Fruit fly (Drosophila melanogaster): Measurements from ENCODE around the gene CG3213.

The CG3213 gene

dm6 chr2L:3477057-3477755 is 42.2 kb downstream of the CG3213 start (continued):
- TF ChIP-seq tx (GFP tag; optimal IDR thresholded peaks at IDR 0.05): peak; percentile 37
- peak; percentile 8 for TF ChIP-seq BEAF-32 (GFP tag; optimal IDR thresholded peaks at IDR 0.05)
- TF ChIP-seq CG8281 (tag; optimal IDR thresholded peaks at IDR 0.05): no peak
- TF ChIP-seq fd102C (GFP tag; optimal IDR thresholded peaks at IDR 0.05): no peak
- TF ChIP-seq CG16863 (GFP tag; optimal IDR thresholded peaks at IDR 0.05): peak; percentile 4
- TF ChIP-seq so (GFP tag; IDR thresholded peaks at IDR 0.05): no peak
- TF ChIP-seq pita (GFP tag; optimal IDR thresholded peaks at IDR 0.05): no peak
- peak; percentile 48 for TF ChIP-seq CG13424 (tag; optimal IDR thresholded peaks at IDR 0.05)
- no peak for TF ChIP-seq CG7357 (GFP tag; IDR thresholded peaks at IDR 0.05)
- TF ChIP-seq CkIIα-i1 (GFP tag; IDR thresholded peaks at IDR 0.05): no peak
- no peak for TF ChIP-seq usp (GFP tag; optimal IDR thresholded peaks at IDR 0.05)
- TF ChIP-seq CG17802 (tag; optimal IDR thresholded peaks at IDR 0.05): no peak
- TF ChIP-seq ewg (GFP tag; optimal IDR thresholded peaks at IDR 0.05): no peak
- TF ChIP-seq psq (GFP tag; optimal IDR thresholded peaks at IDR 0.05): no peak
- no peak for TF ChIP-seq C15 (GFP tag; IDR thresholded peaks at IDR 0.05)
- no peak for TF ChIP-seq Sin3A (optimal IDR thresholded peaks at IDR 0.05)
- TF ChIP-seq CG9817 (tag; optimal IDR thresholded peaks at IDR 0.05): peak; percentile 39
- TF ChIP-seq CG7372 (GFP tag; IDR thresholded peaks at IDR 0.05): no peak
- TF ChIP-seq sd (tag; optimal IDR thresholded peaks at IDR 0.05): peak; percentile 38
- peak; percentile 36 for TF ChIP-seq CG13624 (GFP tag; optimal IDR thresholded peaks at IDR 0.05)
- TF ChIP-seq CG1603 (tag; optimal IDR thresholded peaks at IDR 0.05): peak; percentile 18
- TF ChIP-seq Oli (tag; optimal IDR thresholded peaks at IDR 0.05): peak; percentile 50
- no peak for TF ChIP-seq CG6765 (GFP tag; optimal IDR thresholded peaks at IDR 0.05)
- TF ChIP-seq gt (GFP tag; IDR thresholded peaks at IDR 0.05): no peak
- no peak for TF ChIP-seq Rx (GFP tag; IDR thresholded peaks at IDR 0.05)
- TF ChIP-seq Asciz (GFP tag; optimal IDR thresholded peaks at IDR 0.05): no peak
- peak; percentile 33 for TF ChIP-seq Mad (GFP tag; optimal IDR thresholded peaks at IDR 0.05)
- TF ChIP-seq scrt (GFP tag; optimal IDR thresholded peaks at IDR 0.05): no peak
- no peak for TF ChIP-seq corto (GFP tag; optimal IDR thresholded peaks at IDR 0.05)
- peak; percentile 87 for TF ChIP-seq Ets65A (GFP tag)
- no peak for TF ChIP-seq CG31365 (tag; optimal IDR thresholded peaks at IDR 0.05)
- no peak for TF ChIP-seq bowl (GFP tag; IDR thresholded peaks at IDR 0.05)
- TF ChIP-seq CG2875 (GFP tag; optimal IDR thresholded peaks at IDR 0.05): no peak
- no peak for TF ChIP-seq CG14050 (GFP tag; IDR thresholded peaks at IDR 0.05)
- peak; percentile 44 for TF ChIP-seq CG16815 (GFP tag; optimal IDR thresholded peaks at IDR 0.05)
- no peak for TF ChIP-seq Hr3 (GFP tag; optimal IDR thresholded peaks at IDR 0.05)
- TF ChIP-seq pho (GFP tag; optimal IDR thresholded peaks at IDR 0.05): no peak
- TF ChIP-seq stc (GFP tag; IDR thresholded peaks at IDR 0.05): no peak
- TF ChIP-seq vnd (GFP tag; IDR thresholded peaks at IDR 0.05; ENCODE audit: partially characterized antibody): no peak
- no peak for TF ChIP-seq zf30C (GFP tag; optimal IDR thresholded peaks at IDR 0.05)
- TF ChIP-seq Kr (GFP tag; optimal IDR thresholded peaks at IDR 0.05): no peak
- TF ChIP-seq stwl (tag; optimal IDR thresholded peaks at IDR 0.05): no peak
- no peak for TF ChIP-seq CG1832 (GFP tag; optimal IDR thresholded peaks at IDR 0.05)
- TF ChIP-seq CG17359 (tag; optimal IDR thresholded peaks at IDR 0.05): no peak
- peak; percentile 5 for TF ChIP-seq CG3163 (GFP tag; optimal IDR thresholded peaks at IDR 0.05)
- TF ChIP-seq ERR (GFP tag; optimal IDR thresholded peaks at IDR 0.05): no peak
- no peak for TF ChIP-seq CG16813 (GFP tag; IDR thresholded peaks at IDR 0.05; ENCODE audit: partially characterized antibody)
- no peak for TF ChIP-seq ci (GFP tag; IDR thresholded peaks at IDR 0.05)
- peak; percentile 56 for TF ChIP-seq grau (tag; optimal IDR thresholded peaks at IDR 0.05)
- TF ChIP-seq CG18262 (tag; optimal IDR thresholded peaks at IDR 0.05): peak; percentile 28
- peak; percentile 2 for TF ChIP-seq CG10979 (tag; optimal IDR thresholded peaks at IDR 0.05)

Measured in whole organism, embryonic.